Fruit fly (Drosophila melanogaster): ENCODE data around the gene Ctl2.
A peak's percentile ranks its signal among the peaks of the same experiment; 100 is the strongest.

Ctl2 gene

dm6 chr3R:29157418-29158398 lies 34.5 kb downstream of the Ctl2 start, which contains the start of gene rdog:
TSS of gene rdog (plus strand) at chr3R:29158122.
- peak; percentile 80 for TF ChIP-seq CG8159 (tag; optimal IDR thresholded peaks at IDR 0.05)
- peak; percentile 18 for TF ChIP-seq gl (tag; optimal IDR thresholded peaks at IDR 0.05)
- TF ChIP-seq CG17806 (tag; optimal IDR thresholded peaks at IDR 0.05), result peak; percentile 71
- TF ChIP-seq Ets98B (GFP tag; IDR thresholded peaks at IDR 0.05), result peak; percentile 40
- peak; percentile 78 for TF ChIP-seq CG8301 (tag; optimal IDR thresholded peaks at IDR 0.05)
- TF ChIP-seq CG13204 (GFP tag; optimal IDR thresholded peaks at IDR 0.05), result no peak
- TF ChIP-seq EcR (GFP tag; optimal IDR thresholded peaks at IDR 0.05), result peak; percentile 41
- TF ChIP-seq CG12605 (GFP tag; IDR thresholded peaks at IDR 0.05), result no peak
- 0 out of 2 replicates have a peak, but pooled peaks have one; percentile 33 for TF ChIP-seq CG10348 (GFP tag; IDR thresholded peaks at IDR 0.05)
- peak; percentile 59 for TF ChIP-seq CG4496 (GFP tag; IDR thresholded peaks at IDR 0.05)
- TF ChIP-seq CG14655 (GFP tag; optimal IDR thresholded peaks at IDR 0.05), result no peak
- peak; percentile 73 for TF ChIP-seq CG9948 (tag; optimal IDR thresholded peaks at IDR 0.05)
- no peak for TF ChIP-seq Pif1A (GFP tag; optimal IDR thresholded peaks at IDR 0.05)
- peak; percentile 26; the same call in 1 of the 3 replicates for TF ChIP-seq fd96Ca (GFP tag; IDR thresholded peaks at IDR 0.05)
- TF ChIP-seq CG34367 (tag; optimal IDR thresholded peaks at IDR 0.05), result peak; percentile 72
- no peak for TF ChIP-seq CG32121 (GFP tag; IDR thresholded peaks at IDR 0.05)
- TF ChIP-seq D1 (tag; optimal IDR thresholded peaks at IDR 0.05), result no peak
- TF ChIP-seq Pif1B (GFP tag; optimal IDR thresholded peaks at IDR 0.05), result peak; percentile 60
- no peak for TF ChIP-seq rn (GFP tag; IDR thresholded peaks at IDR 0.05)
- TF ChIP-seq Snoo (tag; optimal IDR thresholded peaks at IDR 0.05), result peak; percentile 82
- peak; percentile 77 for TF ChIP-seq CG15710 (tag; optimal IDR thresholded peaks at IDR 0.05)

dm6 chr3R:29158721-29159120 lies 35.6 kb downstream of the Ctl2 start:
- TF ChIP-seq CG9948 (tag; optimal IDR thresholded peaks at IDR 0.05), result no peak
- no peak for TF ChIP-seq fd96Ca (GFP tag; IDR thresholded peaks at IDR 0.05)
- no peak for TF ChIP-seq gl (tag; optimal IDR thresholded peaks at IDR 0.05)
- no peak for TF ChIP-seq Pif1B (GFP tag; optimal IDR thresholded peaks at IDR 0.05)
- TF ChIP-seq Snoo (tag; optimal IDR thresholded peaks at IDR 0.05), result no peak
- no peak for TF ChIP-seq CG15710 (tag; optimal IDR thresholded peaks at IDR 0.05)
- TF ChIP-seq CG17806 (tag; optimal IDR thresholded peaks at IDR 0.05), result no peak
- no peak for TF ChIP-seq CG8301 (tag; optimal IDR thresholded peaks at IDR 0.05)
- no peak for TF ChIP-seq CG4496 (GFP tag; IDR thresholded peaks at IDR 0.05)

- TF ChIP-seq CG34367 (tag; optimal IDR thresholded peaks at IDR 0.05) (no peak), CG12605 (GFP tag; IDR thresholded peaks at IDR 0.05) (no peak), CG14655 (GFP tag; optimal IDR thresholded peaks at IDR 0.05) (no peak), CG13204 (GFP tag; optimal IDR thresholded peaks at IDR 0.05) (no peak), CG4496 (GFP tag; IDR thresholded peaks at IDR 0.05) (no peak), rn (GFP tag; IDR thresholded peaks at IDR 0.05) (no peak), CG15710 (tag; optimal IDR thresholded peaks at IDR 0.05) (no peak), fd96Ca (GFP tag; IDR thresholded peaks at IDR 0.05) (no peak), CG10348 (GFP tag; IDR thresholded peaks at IDR 0.05) (no peak), D1 (tag; optimal IDR thresholded peaks at IDR 0.05) (no peak), CG8159 (tag; optimal IDR thresholded peaks at IDR 0.05) (no peak)
These were observed 36.5 kb downstream of the Ctl2 start for dm6 chr3R:29159620-29160019.

dm6 chr3R:29164930-29165693 lies 41.9 kb downstream of the Ctl2 start, which contains the start of gene CG11898:
TSS of gene CG11898 (plus strand) at chr3R:29165643.
- TF ChIP-seq CG17806 (tag; optimal IDR thresholded peaks at IDR 0.05) (no peak), CG9948 (tag; optimal IDR thresholded peaks at IDR 0.05) (no peak), CG15710 (tag; optimal IDR thresholded peaks at IDR 0.05) (no peak), gl (tag; optimal IDR thresholded peaks at IDR 0.05) (no peak), Pif1B (GFP tag; optimal IDR thresholded peaks at IDR 0.05) (no peak), CG8159 (tag; optimal IDR thresholded peaks at IDR 0.05) (no peak), Ets98B (GFP tag; IDR thresholded peaks at IDR 0.05) (no peak), CG10348 (GFP tag; IDR thresholded peaks at IDR 0.05) (no peak), CG4496 (GFP tag; IDR thresholded peaks at IDR 0.05) (no peak), D1 (tag; optimal IDR thresholded peaks at IDR 0.05) (no peak), CG32121 (GFP tag; IDR thresholded peaks at IDR 0.05) (no peak), CG13204 (GFP tag; optimal IDR thresholded peaks at IDR 0.05) (no peak), CG14655 (GFP tag; optimal IDR thresholded peaks at IDR 0.05) (no peak), Pif1A (GFP tag; optimal IDR thresholded peaks at IDR 0.05) (no peak), CG12605 (GFP tag; IDR thresholded peaks at IDR 0.05) (no peak), EcR (GFP tag; optimal IDR thresholded peaks at IDR 0.05) (no peak), CG34367 (tag; optimal IDR thresholded peaks at IDR 0.05) (no peak), CG8301 (tag; optimal IDR thresholded peaks at IDR 0.05) (no peak), fd96Ca (GFP tag; IDR thresholded peaks at IDR 0.05) (no peak)
